Worm (Caenorhabditis elegans) whole organism, early embryonic: ENCODE measurements around the gene Y39A1A.31.

Source experiments
- B0310.2 ChIP-seq: sonication (generic microtip); optimal IDR thresholded peaks from 2 replicates; lab custom pipeline; 2016; ENCODE audit warnings: mild to moderate bottlenecking, missing genetic modification characterization, missing compliant biosample characterization
- F13C5.2 ChIP-seq: sonication (generic microtip); optimal IDR thresholded peaks from 2 replicates; lab custom pipeline; 2017; ENCODE audit warnings: mild to moderate bottlenecking, missing genetic modification characterization, inconsistent platforms, missing compliant biosample characterization
- aly-1 ChIP-seq: sonication (generic microtip); optimal IDR thresholded peaks from 2 replicates; lab custom pipeline; 2016; ENCODE audit warnings: missing genetic modification characterization, missing compliant biosample characterization
- ama-1 ChIP-seq: fragments of 150-350 bp; optimal IDR thresholded peaks from 2 replicates; lab custom pipeline; 2014
- ceh-13 ChIP-seq: fragments of 200-800 bp; sonication (Bioruptor generic); optimal IDR thresholded peaks from 2 replicates; lab custom pipeline; 2018; ENCODE audit warnings: mild to moderate bottlenecking, missing genetic modification characterization, missing compliant biosample characterization
- ceh-36 ChIP-seq: sonication (generic microtip); optimal IDR thresholded peaks from 2 replicates; lab custom pipeline; 2016; ENCODE audit warnings: missing genetic modification characterization, inconsistent platforms, missing compliant biosample characterization
- ets-7 ChIP-seq: sonication (generic microtip); optimal IDR thresholded peaks from 2 replicates; lab custom pipeline; 2016; ENCODE audit warnings: missing genotype, missing genetic modification characterization, missing compliant biosample characterization
- flt-1 ChIP-seq: fragments of 200-800 bp; sonication (Bioruptor generic); IDR thresholded peaks from 2 replicates; pipeline ENCODE4 v1.3.6; 2022; ENCODE audit warnings: missing genetic modification characterization, missing compliant biosample characterization
- hmbx-1 ChIP-seq: sonication (generic microtip); optimal IDR thresholded peaks from 2 replicates; lab custom pipeline; 2016; ENCODE audit warnings: mild to moderate bottlenecking, missing genetic modification characterization, missing compliant biosample characterization
- hmg-4 ChIP-seq: fragments of 200-800 bp; sonication (Bioruptor generic); optimal IDR thresholded peaks from 2 replicates; lab custom pipeline; 2018; ENCODE audit warnings: mild to moderate bottlenecking, missing genetic modification characterization, missing compliant biosample characterization
- hnd-1 ChIP-seq: sonication (generic microtip); optimal IDR thresholded peaks from 2 replicates; lab custom pipeline; 2016; ENCODE audit warnings: missing genetic modification characterization, missing compliant biosample characterization
- pes-1 ChIP-seq: fragments of 200-800 bp; sonication (Bioruptor generic); IDR thresholded peaks from 2 replicates; pipeline ENCODE4 v1.3.6; 2022; ENCODE audit warnings: missing genetic modification reagents, missing genetic modification characterization, missing compliant biosample characterization
- scrt-1 ChIP-seq: fragments of 200-800 bp; sonication (Bioruptor generic); IDR thresholded peaks from 2 replicates; pipeline ENCODE4 v1.3.6; 2022; ENCODE audit warnings: missing genetic modification characterization, missing compliant biosample characterization
- sea-1 ChIP-seq: fragments of 200-800 bp; sonication (Bioruptor generic); conservative IDR thresholded peaks from 2 replicates; pipeline ENCODE4 v1.3.6; 2022; ENCODE audit warnings: missing genetic modification characterization, missing compliant biosample characterization
- tbx-11 ChIP-seq: fragments of 200-800 bp; sonication (Bioruptor generic); IDR thresholded peaks from 2 replicates; pipeline ENCODE4 v1.3.6; 2022; ENCODE audit warnings: missing genetic modification characterization, missing compliant biosample characterization
- tbx-37 ChIP-seq: fragments of 200-800 bp; sonication (Bioruptor generic); conservative IDR thresholded peaks from 2 replicates; pipeline ENCODE4 v1.3.6; 2022; ENCODE audit warnings: missing genetic modification reagents, missing genetic modification characterization, missing compliant biosample characterization
- tra-4 ChIP-seq: sonication (generic microtip); optimal IDR thresholded peaks from 2 replicates; lab custom pipeline; 2017; ENCODE audit warnings: missing genetic modification characterization, missing compliant biosample characterization

Gene Y39A1A.31

DNA sequence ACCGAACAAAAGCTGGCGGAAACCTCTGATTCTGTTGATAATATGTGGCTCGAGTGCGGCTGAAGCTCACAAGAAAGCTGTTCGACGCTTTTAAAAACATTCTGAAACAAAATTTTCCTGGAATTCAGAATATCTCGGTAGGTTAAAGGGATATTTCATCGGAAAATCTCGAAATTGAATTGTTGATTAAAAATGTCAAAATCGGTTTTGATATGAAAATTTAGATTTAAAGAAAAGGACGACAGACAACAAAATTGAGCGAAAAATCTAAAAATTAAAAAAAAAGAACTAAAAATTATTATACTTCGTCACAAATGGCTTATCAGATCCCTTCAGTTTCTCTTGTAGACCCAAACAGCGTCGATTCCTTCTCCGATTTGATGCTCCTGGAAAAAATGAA lies 11.5 kb upstream of the Y39A1A.31 start, which contains the start of gene Y39A1A.20:
Gene Y39A1A.20, minus strand, starts transcription at position 101 of the 400 bp plus-strand sequence.
- no peak for TF ChIP-seq ceh-13 (GFP tag; lab: Kevin White, UChicago)
- TF ChIP-seq scrt-1 (GFP tag; lab: Robert Waterston, UW): no peak
- no peak for TF ChIP-seq F13C5.2 (tag; lab: Kevin White, UChicago)
- TF ChIP-seq flt-1 (GFP tag; lab: Robert Waterston, UW): no peak
- TF ChIP-seq hmg-4: no peak
- TF ChIP-seq tbx-11: no peak
- no peak for TF ChIP-seq ama-1 (lab: Kevin White, UChicago)
- TF ChIP-seq B0310.2 (tag; lab: Kevin White, UChicago): no peak
- no peak for TF ChIP-seq ceh-36 (tag; lab: Kevin White, UChicago)
- no peak for TF ChIP-seq ets-7 (tag; lab: Kevin White, UChicago)
- no peak for TF ChIP-seq sea-1
- TF ChIP-seq hnd-1 (tag; lab: Kevin White, UChicago): no peak
- TF ChIP-seq hmbx-1: no peak
- TF ChIP-seq pes-1 (GFP tag; lab: Robert Waterston, UW): no peak
- TF ChIP-seq tra-4: no peak
- TF ChIP-seq tbx-37 (GFP tag; lab: Robert Waterston, UW): no peak
- TF ChIP-seq aly-1 (tag; lab: Kevin White, UChicago): no peak

DNA sequence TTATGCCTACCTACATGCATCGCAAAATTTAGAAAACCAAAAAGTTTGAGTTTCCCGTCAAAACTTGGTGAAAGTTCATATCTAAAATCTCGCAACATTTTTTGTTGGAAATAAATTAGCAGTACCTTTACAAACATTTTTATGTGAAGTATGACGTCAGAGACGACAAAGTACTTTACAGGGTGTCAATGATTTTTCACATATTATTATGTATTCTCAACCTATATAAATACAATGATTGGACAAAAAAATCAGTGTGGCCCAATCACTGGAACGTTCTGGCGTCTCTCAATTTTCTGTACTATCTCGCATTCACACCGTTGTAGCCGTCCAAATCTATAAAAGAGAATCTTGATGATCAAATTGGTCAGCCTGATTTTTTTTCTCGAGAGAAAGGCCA lies 5.3 kb upstream of the Y39A1A.31 start, which contains the start of the genes Y39A1A.18 and fmo-3:
Gene Y39A1A.18, minus strand, starts transcription at position 192 of the 400 bp plus-strand sequence.
Gene fmo-3, plus strand, starts transcription at position 388 of the 400 bp plus-strand sequence.
- TF ChIP-seq hmbx-1 (no peak), scrt-1 (GFP tag; lab: Robert Waterston, UW) (no peak), sea-1 (no peak), tbx-11 (no peak), tra-4 (no peak), tbx-37 (GFP tag; lab: Robert Waterston, UW) (no peak), ets-7 (tag; lab: Kevin White, UChicago) (no peak), flt-1 (GFP tag; lab: Robert Waterston, UW) (no peak), pes-1 (GFP tag; lab: Robert Waterston, UW) (no peak), hmg-4 (no peak), hnd-1 (tag; lab: Kevin White, UChicago) (no peak), B0310.2 (tag; lab: Kevin White, UChicago) (no peak)

DNA sequence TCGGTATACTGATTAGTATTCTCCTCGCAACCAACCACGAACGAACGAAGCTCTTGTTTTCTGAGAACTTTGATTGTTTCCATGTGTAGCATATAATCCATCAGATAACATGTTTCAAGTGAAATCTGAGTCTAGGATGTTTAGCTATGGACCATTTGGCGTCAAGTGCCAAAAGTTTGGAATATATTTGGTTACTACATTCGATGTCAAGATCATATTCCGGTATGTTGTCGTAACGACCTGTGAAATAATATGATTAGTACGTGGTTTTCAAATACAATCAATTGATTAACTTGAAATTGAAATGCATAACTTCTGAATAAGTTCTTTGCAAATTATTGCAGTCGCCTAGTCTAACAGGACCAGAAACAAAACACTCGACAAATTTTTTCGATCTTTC lies 2.1 kb upstream of the Y39A1A.31 start, which contains the start of gene Y39A1A.17:
Gene Y39A1A.17, minus strand, starts transcription at position 101 of the 400 bp plus-strand sequence.
- TF ChIP-seq flt-1 (GFP tag; lab: Robert Waterston, UW): no peak
- TF ChIP-seq pes-1 (GFP tag; lab: Robert Waterston, UW): no peak
- TF ChIP-seq aly-1 (tag; lab: Kevin White, UChicago): no peak
- no peak for TF ChIP-seq scrt-1 (GFP tag; lab: Robert Waterston, UW)
- TF ChIP-seq tbx-37 (GFP tag; lab: Robert Waterston, UW): no peak

DNA sequence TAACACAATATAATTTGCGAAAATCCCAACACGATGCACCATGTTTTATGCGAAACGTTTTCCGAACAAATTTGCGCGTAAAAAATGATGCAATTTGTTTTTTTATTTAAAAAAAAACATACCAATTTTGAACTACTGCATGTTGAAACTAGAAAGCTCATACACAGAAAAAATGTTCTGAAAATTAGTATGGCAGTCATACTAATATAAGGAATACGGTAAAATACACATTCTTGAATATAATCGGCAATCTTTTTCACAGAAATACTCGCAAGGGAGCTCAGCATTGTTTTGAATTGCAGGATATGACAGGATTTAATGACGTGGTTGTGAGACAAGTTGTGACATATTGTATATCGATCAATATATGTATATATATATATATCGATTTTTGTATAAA lies 10.0 kb downstream of the Y39A1A.31 start, which contains the start of gene Y39A1A.16:
Gene Y39A1A.16, plus strand, starts transcription at position 301 of the 400 bp plus-strand sequence.
- TF ChIP-seq ceh-13 (GFP tag; lab: Kevin White, UChicago) (no peak), tbx-11 (no peak), hmg-4 (no peak), B0310.2 (tag; lab: Kevin White, UChicago) (no peak), tra-4 (no peak), hnd-1 (tag; lab: Kevin White, UChicago) (no peak), ceh-36 (tag; lab: Kevin White, UChicago) (no peak), pes-1 (GFP tag; lab: Robert Waterston, UW) (no peak), F13C5.2 (tag; lab: Kevin White, UChicago) (no peak), hmbx-1 (no peak), aly-1 (tag; lab: Kevin White, UChicago) (no peak), ets-7 (tag; lab: Kevin White, UChicago) (no peak), flt-1 (GFP tag; lab: Robert Waterston, UW) (no peak), scrt-1 (GFP tag; lab: Robert Waterston, UW) (no peak), sea-1 (no peak), tbx-37 (GFP tag; lab: Robert Waterston, UW) (no peak)

DNA sequence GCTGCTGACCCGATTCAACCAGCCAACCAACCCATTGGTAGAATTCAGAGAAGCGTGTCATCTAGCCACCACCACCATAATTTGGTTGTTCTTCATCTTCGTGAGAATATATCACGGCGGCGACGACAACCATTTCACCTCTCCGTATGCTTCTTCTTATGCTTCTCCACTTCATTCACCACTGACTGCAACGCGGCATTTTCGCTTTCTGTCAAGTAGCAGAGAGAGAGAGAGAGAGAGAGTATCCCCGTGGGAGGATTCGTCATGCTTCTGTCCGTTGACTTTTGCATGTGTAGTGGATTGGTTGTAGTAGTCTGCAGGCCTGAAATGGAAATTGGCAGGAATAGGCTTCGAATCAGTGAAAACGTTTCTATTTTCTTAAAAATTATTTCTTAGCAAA lies 17.1 kb downstream of the Y39A1A.31 start:
- no peak for TF ChIP-seq ama-1 (lab: Kevin White, UChicago)
- no peak for TF ChIP-seq tbx-11
- no peak for TF ChIP-seq scrt-1 (GFP tag; lab: Robert Waterston, UW)
- no peak for TF ChIP-seq hmbx-1
- no peak for TF ChIP-seq ceh-36 (tag; lab: Kevin White, UChicago)
- no peak for TF ChIP-seq aly-1 (tag; lab: Kevin White, UChicago)
- TF ChIP-seq hmg-4: no peak
- TF ChIP-seq tbx-37 (GFP tag; lab: Robert Waterston, UW): no peak
- no peak for TF ChIP-seq ets-7 (tag; lab: Kevin White, UChicago)
- TF ChIP-seq ceh-13 (GFP tag; lab: Kevin White, UChicago): no peak
- no peak for TF ChIP-seq tra-4
- TF ChIP-seq hnd-1 (tag; lab: Kevin White, UChicago): no peak
- TF ChIP-seq F13C5.2 (tag; lab: Kevin White, UChicago): no peak
- TF ChIP-seq flt-1 (GFP tag; lab: Robert Waterston, UW): no peak
- no peak for TF ChIP-seq pes-1 (GFP tag; lab: Robert Waterston, UW)

DNA sequence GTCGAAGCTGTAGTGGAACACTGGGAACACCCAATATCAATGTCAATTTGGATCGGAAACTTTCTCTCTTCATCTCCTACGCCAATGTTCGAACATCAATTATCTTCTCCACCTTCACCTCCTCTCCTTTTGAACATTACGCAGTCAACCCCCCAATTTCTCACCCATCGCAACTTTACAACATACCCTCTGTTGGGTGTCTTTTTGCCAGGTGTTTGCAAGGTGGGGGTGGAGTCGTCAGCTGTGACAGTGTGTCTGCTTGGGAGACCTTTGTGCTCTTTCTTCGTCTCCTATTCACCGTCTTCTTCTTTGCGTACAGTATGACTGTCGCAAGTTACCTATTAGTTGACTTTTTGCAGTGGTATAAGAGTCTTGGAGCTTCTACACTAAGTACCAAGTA lies 22.3 kb downstream of the Y39A1A.31 start:
- TF ChIP-seq hmg-4: peak; percentile 53
- no peak for TF ChIP-seq pes-1 (GFP tag; lab: Robert Waterston, UW)
- TF ChIP-seq sea-1: peak; percentile 58
- no peak for TF ChIP-seq tbx-11

DNA sequence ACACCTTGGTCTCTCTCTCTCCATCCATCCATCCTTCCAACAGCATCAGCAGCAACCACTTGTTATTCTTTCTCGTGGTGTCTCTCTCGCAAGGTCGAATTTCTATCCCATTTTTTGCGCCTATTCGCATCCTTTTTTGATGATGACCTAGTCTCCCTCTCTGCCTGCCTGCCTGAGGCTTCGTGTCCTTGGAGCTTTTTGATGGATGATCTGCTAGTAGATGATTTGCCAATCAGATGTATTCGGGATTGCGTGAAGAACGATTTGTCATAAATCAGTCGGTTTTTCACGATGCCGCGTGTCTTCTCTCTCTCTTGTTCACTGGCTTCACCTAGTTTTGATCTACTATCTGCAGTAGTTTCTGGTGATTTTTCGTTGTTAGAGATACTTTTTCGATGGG lies 27.7 kb downstream of the Y39A1A.31 start:
- no peak for TF ChIP-seq ets-7 (tag; lab: Kevin White, UChicago)
- TF ChIP-seq tra-4: no peak
- no peak for TF ChIP-seq ceh-36 (tag; lab: Kevin White, UChicago)
- no peak for TF ChIP-seq hmg-4
- TF ChIP-seq pes-1 (GFP tag; lab: Robert Waterston, UW): no peak
- TF ChIP-seq tbx-37 (GFP tag; lab: Robert Waterston, UW): no peak
- TF ChIP-seq F13C5.2 (tag; lab: Kevin White, UChicago): no peak
- TF ChIP-seq flt-1 (GFP tag; lab: Robert Waterston, UW): no peak
- TF ChIP-seq ceh-13 (GFP tag; lab: Kevin White, UChicago): no peak
